Fruit fly (Drosophila melanogaster) whole organism, embryonic: ENCODE results near the gene Pka-C3.

ENCODE experiments used
- Bgb ChIP-seq: fragments of 200-800 bp; sonication (Bioruptor generic); IDR thresholded peaks from 2 replicates; pipeline ENCODE4 v1.3.6; 2022; ENCODE audit warnings: missing biosample characterization, missing genetic modification characterization; ENCODE audit not compliant: partially characterized antibody
- CG10274 ChIP-seq: fragments of 200-800 bp; sonication (Bioruptor generic); optimal IDR thresholded peaks from 3 replicates; lab custom pipeline; 2017; ENCODE audit warnings: missing biosample characterization, mild to moderate bottlenecking, missing genetic modification characterization
- CG13775 ChIP-seq: fragments of 200-800 bp; sonication (Bioruptor generic); optimal IDR thresholded peaks from 3 replicates; lab custom pipeline; 2017; ENCODE audit warnings: missing biosample characterization, mild to moderate bottlenecking, missing genetic modification characterization
- CG15073 ChIP-seq: fragments of 200-800 bp; sonication (Bioruptor generic); optimal IDR thresholded peaks from 2 replicates; lab custom pipeline; 2016; ENCODE audit warnings: missing biosample characterization, missing genetic modification characterization
- CG15514 ChIP-seq: fragments of 200-800 bp; sonication (Bioruptor generic); optimal IDR thresholded peaks from 3 replicates; lab custom pipeline; 2017; ENCODE audit warnings: missing biosample characterization, missing genetic modification characterization, mild to moderate bottlenecking, moderate library complexity, missing genetic modification reagents
- CG17612 ChIP-seq: fragments of 200-800 bp; sonication (Bioruptor generic); IDR thresholded peaks from 2 replicates; pipeline ENCODE4 v1.3.6; 2022; ENCODE audit warnings: missing biosample characterization, missing genetic modification characterization
- CG18011 ChIP-seq: fragments of 200-800 bp; sonication (Bioruptor generic); optimal IDR thresholded peaks from 2 replicates; lab custom pipeline; 2017; ENCODE audit warnings: missing biosample characterization, missing genetic modification characterization, mild to moderate bottlenecking, moderate library complexity, missing genotype
- CG2678 ChIP-seq: fragments of 200-800 bp; sonication (Bioruptor generic); optimal IDR thresholded peaks from 3 replicates; lab custom pipeline; 2019; ENCODE audit warnings: missing biosample characterization, mild to moderate bottlenecking, missing genetic modification characterization, moderate library complexity
- CG30403 ChIP-seq: fragments of 200-800 bp; sonication (Bioruptor generic); optimal IDR thresholded peaks from 3 replicates; lab custom pipeline; 2016; ENCODE audit warnings: missing biosample characterization, missing genetic modification characterization
- CG32532 ChIP-seq: fragments of 200-800 bp; sonication (Bioruptor generic); IDR thresholded peaks from 2 replicates; pipeline ENCODE4 v1.3.6; 2022; ENCODE audit warnings: missing biosample characterization, missing genetic modification characterization
- CG32767 ChIP-seq: fragments of 200-800 bp; sonication (Bioruptor generic); IDR thresholded peaks from 2 replicates; pipeline ENCODE4 v1.3.6; 2022; ENCODE audit warnings: missing biosample characterization, missing genetic modification characterization
- CG43689 ChIP-seq: fragments of 200-800 bp; sonication (Bioruptor generic); IDR thresholded peaks from 2 replicates; pipeline ENCODE4 v1.3.6; 2022; ENCODE audit warnings: missing biosample characterization, missing genetic modification characterization
- CG6175 ChIP-seq: fragments of 200-800 bp; sonication (Bioruptor generic); IDR thresholded peaks from 3 replicates; pipeline ENCODE4 v1.3.6; 2022; ENCODE audit warnings: missing biosample characterization, missing genetic modification characterization
- CG6854 ChIP-seq: fragments of 200-800 bp; sonication (Bioruptor generic); optimal IDR thresholded peaks from 3 replicates; lab custom pipeline; 2017; ENCODE audit warnings: missing biosample characterization, mild to moderate bottlenecking, missing genetic modification characterization
- CG8388 ChIP-seq: fragments of 200-800 bp; sonication (Bioruptor generic); optimal IDR thresholded peaks from 2 replicates; lab custom pipeline; 2019; ENCODE audit warnings: missing biosample characterization, mild to moderate bottlenecking, missing genetic modification characterization, moderate library complexity
- CTCF ChIP-seq: fragments of 200-800 bp; sonication (Bioruptor generic); optimal IDR thresholded peaks from 2 replicates; lab custom pipeline; 2017; ENCODE audit warnings: missing biosample characterization, mild to moderate bottlenecking, missing genetic modification characterization, moderate library complexity
- CkIIα-i1 ChIP-seq: fragments of 200-800 bp; sonication (Bioruptor generic); IDR thresholded peaks from 2 replicates; pipeline ENCODE4 v1.3.6; 2022; ENCODE audit warnings: missing biosample characterization, missing genetic modification characterization
- Deaf1 ChIP-seq: fragments of 200-800 bp; optimal IDR thresholded peaks from 3 replicates; lab custom pipeline; 2019; ENCODE audit warnings: missing biosample characterization, mild to moderate bottlenecking, missing genetic modification characterization, moderate library complexity
- Dek ChIP-seq: fragments of 200-800 bp; sonication (Bioruptor generic); optimal IDR thresholded peaks from 3 replicates; lab custom pipeline; 2019; ENCODE audit warnings: missing biosample characterization, mild to moderate bottlenecking, missing genetic modification characterization, moderate library complexity
- E2f1 ChIP-seq: fragments of 200-800 bp; sonication (Bioruptor generic); IDR thresholded peaks from 2 replicates; pipeline ENCODE4 v1.3.6; 2022; ENCODE audit warnings: missing biosample characterization, missing genetic modification characterization
- H2.0 ChIP-seq: fragments of 200-800 bp; sonication (Bioruptor generic); IDR thresholded peaks from 2 replicates; pipeline ENCODE4 v1.3.6; 2022; ENCODE audit warnings: missing biosample characterization, missing genetic modification characterization
- Med ChIP-seq: fragments of 200-800 bp; sonication (Bioruptor generic); peaks from one replicate; lab custom pipeline; 2016; ENCODE audit warnings: missing biosample characterization, missing genetic modification characterization, mild to moderate bottlenecking, inconsistent platforms, moderate library complexity
- Meics ChIP-seq: fragments of 200-800 bp; sonication (Bioruptor generic); optimal IDR thresholded peaks from 2 replicates; lab custom pipeline; 2017; ENCODE audit warnings: missing biosample characterization, mild to moderate bottlenecking, missing genetic modification characterization
- Oaz ChIP-seq: fragments of 200-800 bp; sonication (Bioruptor generic); IDR thresholded peaks from 2 replicates; pipeline ENCODE4 v1.3.6; 2022; ENCODE audit warnings: missing biosample characterization, missing genetic modification characterization
- PHDP ChIP-seq: fragments of 200-800 bp; sonication (Bioruptor generic); optimal IDR thresholded peaks from 3 replicates; lab custom pipeline; 2018; ENCODE audit warnings: missing biosample characterization, mild to moderate bottlenecking, missing genetic modification characterization, moderate library complexity
- Pdp1 ChIP-seq, 2 experiments: fragments of 200-800 bp; sonication (Bioruptor generic); optimal IDR thresholded peaks; 3 replicates each; lab custom pipeline; 2016; ENCODE audit warnings: missing biosample characterization in 2 of 2, missing genetic modification characterization in 2 of 2, mild to moderate bottlenecking in 1 of 2, moderate library complexity in 1 of 2
- Ptx1 ChIP-seq: fragments of 200-800 bp; sonication (Bioruptor generic); IDR thresholded peaks from 2 replicates; pipeline ENCODE4 v1.3.6; 2022; ENCODE audit warnings: missing biosample characterization, missing genetic modification characterization
- Tbp ChIP-seq: fragments of >200 bp; optimal IDR thresholded peaks from 2 replicates; lab custom pipeline; 2018; ENCODE audit warnings: missing biosample characterization, missing genetic modification characterization
- al ChIP-seq: fragments of 200-800 bp; sonication (Bioruptor generic); IDR thresholded peaks from 2 replicates; pipeline ENCODE4 v1.3.6; 2022; ENCODE audit warnings: missing biosample characterization, missing genetic modification characterization
- ash1 ChIP-seq: fragments of 200-800 bp; sonication (Bioruptor generic); optimal IDR thresholded peaks from 2 replicates; lab custom pipeline; 2018; ENCODE audit warnings: missing biosample characterization, mild to moderate bottlenecking, missing genetic modification characterization
- cg ChIP-seq: fragments of 200-800 bp; sonication (Bioruptor generic); optimal IDR thresholded peaks from 3 replicates; lab custom pipeline; 2019; ENCODE audit warnings: missing biosample characterization, mild to moderate bottlenecking, missing genetic modification characterization, moderate library complexity
- disco-r ChIP-seq: fragments of 200-800 bp; sonication (Bioruptor generic); optimal IDR thresholded peaks from 2 replicates; lab custom pipeline; 2016; ENCODE audit warnings: missing biosample characterization, missing genetic modification characterization
- dysf ChIP-seq: fragments of 200-800 bp; sonication (Bioruptor generic); IDR thresholded peaks from 3 replicates; pipeline ENCODE4 v1.3.6; 2022; ENCODE audit warnings: missing biosample characterization, missing genetic modification characterization
- eve ChIP-seq, 2 experiments: fragments of >200 bp; optimal IDR thresholded peaks; 2 replicates each; lab custom pipeline; 2017; ENCODE audit warnings: missing biosample characterization in 2 of 2, missing genetic modification characterization in 2 of 2
- exex ChIP-seq: fragments of 200-800 bp; sonication (Bioruptor generic); optimal IDR thresholded peaks from 4 replicates; lab custom pipeline; 2018; ENCODE audit warnings: missing biosample characterization, mild to moderate bottlenecking, missing genetic modification characterization, moderate library complexity
- ftz-f1 ChIP-seq: fragments of 200-800 bp; sonication (Bioruptor generic); optimal IDR thresholded peaks from 2 replicates; lab custom pipeline; 2016; ENCODE audit warnings: missing biosample characterization, missing genetic modification characterization
- hbn ChIP-seq: fragments of 200-800 bp; sonication (Bioruptor generic); IDR thresholded peaks from 2 replicates; pipeline ENCODE4 v1.3.6; 2022; ENCODE audit warnings: missing biosample characterization, missing genetic modification characterization; ENCODE audit not compliant: partially characterized antibody
- lab ChIP-seq: fragments of 200-800 bp; sonication (Bioruptor generic); optimal IDR thresholded peaks from 3 replicates; lab custom pipeline; 2017; ENCODE audit warnings: missing biosample characterization, missing genetic modification characterization, mild to moderate bottlenecking, moderate library complexity, missing genetic modification reagents
- mam ChIP-seq: fragments of 200-800 bp; sonication (Bioruptor generic); optimal IDR thresholded peaks from 3 replicates; lab custom pipeline; 2016; ENCODE audit warnings: missing biosample characterization, missing genetic modification characterization
- mirr ChIP-seq: fragments of 200-800 bp; sonication (Bioruptor generic); optimal IDR thresholded peaks from 3 replicates; lab custom pipeline; 2018; ENCODE audit warnings: missing biosample characterization, mild to moderate bottlenecking, missing genetic modification characterization
- otp ChIP-seq: fragments of 200-800 bp; sonication (Bioruptor generic); IDR thresholded peaks from 3 replicates; pipeline ENCODE4, ENCODE4 v1.3.6; 2022; ENCODE audit warnings: missing biosample characterization, missing genetic modification characterization
- pan ChIP-seq, 4 experiments: fragments of >200 bp in 3 of 4; fragments of 200-800 bp in 1 of 4; sonication (Bioruptor generic) in 1 of 4; optimal IDR thresholded peaks in 3 of 4; IDR thresholded peaks in 1 of 4; 2 replicates each; pipeline versions ENCODE4 v1.3.6 to Lab custom; 2017 to 2022; ENCODE audit warnings: missing biosample characterization in 2 of 4, missing genetic modification characterization in 2 of 4, mixed read lengths in 1 of 4
- prd ChIP-seq, 3 experiments: fragments of >200 bp in 2 of 3; fragments of 200-800 bp in 1 of 3; sonication (Bioruptor generic) in 1 of 3; optimal IDR thresholded peaks in 2 of 3; IDR thresholded peaks in 1 of 3; 2 replicates in 2 of 3; 3 replicates in 1 of 3; pipeline versions ENCODE4 v1.3.6 to Lab custom; 2017 to 2022; ENCODE audit warnings: missing biosample characterization in 1 of 3, missing genetic modification characterization in 1 of 3
- salm ChIP-seq: fragments of 200-800 bp; sonication (Bioruptor generic); optimal IDR thresholded peaks from 2 replicates; lab custom pipeline; 2018; ENCODE audit warnings: missing biosample characterization, mild to moderate bottlenecking, missing genetic modification characterization
- sc ChIP-seq, 3 experiments: fragments of >200 bp in 2 of 3; fragments of 200-800 bp in 1 of 3; sonication (Bioruptor generic) in 1 of 3; optimal IDR thresholded peaks; 2 replicates in 2 of 3; 3 replicates in 1 of 3; lab custom pipeline; 2017; ENCODE audit warnings: mild to moderate bottlenecking in 1 of 3, missing biosample characterization in 1 of 3, missing genetic modification characterization in 1 of 3, missing genetic modification reagents in 1 of 3
- slbo ChIP-seq: fragments of 200-800 bp; sonication (Bioruptor generic); IDR thresholded peaks from 2 replicates; pipeline ENCODE4 v1.3.6; 2022; ENCODE audit warnings: missing biosample characterization, missing genetic modification characterization
- slou ChIP-seq: fragments of 200-800 bp; sonication (Bioruptor generic); optimal IDR thresholded peaks from 3 replicates; lab custom pipeline; 2016; ENCODE audit warnings: missing biosample characterization, missing genetic modification characterization
- sna ChIP-seq: fragments of 200-800 bp; sonication (Bioruptor generic); IDR thresholded peaks from 2 replicates; pipeline ENCODE4 v1.3.6; 2022; ENCODE audit warnings: missing biosample characterization, missing genetic modification characterization; ENCODE audit not compliant: partially characterized antibody
- stc ChIP-seq: fragments of 200-800 bp; sonication (Bioruptor generic); IDR thresholded peaks from 2 replicates; pipeline ENCODE4 v1.3.6; 2022; ENCODE audit warnings: missing biosample characterization, missing genetic modification characterization
- vvl ChIP-seq: fragments of 200-800 bp; sonication (Bioruptor generic); IDR thresholded peaks from 2 replicates; pipeline ENCODE4 v1.3.6; 2022; ENCODE audit warnings: missing biosample characterization, missing genetic modification characterization
- zfh2 ChIP-seq: fragments of 200-800 bp; sonication (Bioruptor generic); optimal IDR thresholded peaks from 2 replicates; lab custom pipeline; 2016; ENCODE audit warnings: missing biosample characterization, missing genetic modification characterization

The Pka-C3 gene

dm6 chr3L:15976758-15977157 is 22.2 kb upstream of the Pka-C3 start, which contains the start of gene CG17029 (continued):
- TF ChIP-seq Deaf1 (tag; lab: Kevin White, UChicago): peak; percentile 17
- TF ChIP-seq Pdp1 (GFP tag; optimal IDR thresholded peaks at IDR 0.05; lab: Kevin White, UChicago): peak in 1 of 2 experiments; percentile 42
- no peak for TF ChIP-seq CkIIα-i1 (GFP tag; lab: Robert Waterston, UW)
- TF ChIP-seq cg (GFP tag; lab: Kevin White, UChicago): no peak
- TF ChIP-seq PHDP (tag; lab: Kevin White, UChicago): no peak
- TF ChIP-seq ash1 (GFP tag; lab: Kevin White, UChicago): no peak
- no peak for TF ChIP-seq exex
- no peak for TF ChIP-seq Med (GFP tag; lab: Kevin White, UChicago)
- TF ChIP-seq Meics (GFP tag; lab: Kevin White, UChicago): peak; percentile 6
- no peak for TF ChIP-seq slou
- TF ChIP-seq CG8388 (GFP tag; lab: Kevin White, UChicago): no peak
- TF ChIP-seq dysf (GFP tag; lab: Robert Waterston, UW): no peak
- TF ChIP-seq hbn (GFP tag; lab: Robert Waterston, UW): no peak
- TF ChIP-seq CG6175 (GFP tag; lab: Robert Waterston, UW): no peak
- TF ChIP-seq CG15073 (GFP tag; lab: Kevin White, UChicago): no peak
- 0 out of 2 replicates have a peak, but pooled peaks have one; percentile 14 for TF ChIP-seq vvl (GFP tag; lab: Robert Waterston, UW)
- no peak for TF ChIP-seq CTCF
- no peak for TF ChIP-seq mirr (GFP tag; lab: Kevin White, UChicago)
- no peak for TF ChIP-seq E2f1
- TF ChIP-seq ftz-f1: peak; percentile 55
- no peak for TF ChIP-seq salm (tag; lab: Kevin White, UChicago)
- no peak for TF ChIP-seq stc
- no peak for TF ChIP-seq zfh2 (GFP tag; lab: Kevin White, UChicago)
- TF ChIP-seq prd (optimal IDR thresholded peaks at IDR 0.05; lab: Kevin White, UChicago): no peak
- TF ChIP-seq prd (GFP tag; IDR thresholded peaks at IDR 0.05; lab: Robert Waterston, UW): no peak
- TF ChIP-seq CG32767 (GFP tag; lab: Robert Waterston, UW): no peak
- TF ChIP-seq Bgb (GFP tag; lab: Robert Waterston, UW): no peak
- TF ChIP-seq Dek (tag; lab: Kevin White, UChicago): no peak
- no peak for TF ChIP-seq CG18011 (GFP tag; lab: Kevin White, UChicago)
- no peak for TF ChIP-seq pan (optimal IDR thresholded peaks at IDR 0.05; lab: Kevin White, UChicago)
- TF ChIP-seq pan (GFP tag; optimal IDR thresholded peaks at IDR 0.05 in 1 of 2, IDR thresholded peaks at IDR 0.05 in 1 of 2): no peak
- peak; percentile 44 for TF ChIP-seq CG6854 (GFP tag; lab: Kevin White, UChicago)
- TF ChIP-seq CG2678: peak; percentile 54
- TF ChIP-seq disco-r (GFP tag; lab: Kevin White, UChicago): no peak
- TF ChIP-seq slbo (GFP tag; lab: Robert Waterston, UW): no peak
- TF ChIP-seq CG43689 (GFP tag; lab: Robert Waterston, UW): no peak
- no peak for TF ChIP-seq mam
- TF ChIP-seq CG30403 (GFP tag; lab: Kevin White, UChicago): no peak
- no peak for TF ChIP-seq CG13775 (GFP tag; lab: Kevin White, UChicago)
- no peak for TF ChIP-seq Ptx1 (GFP tag; lab: Robert Waterston, UW)
- TF ChIP-seq lab: no peak
- no peak for TF ChIP-seq otp (GFP tag; lab: Robert Waterston, UW)
- peak; percentile 24 for TF ChIP-seq CG15514 (GFP tag; lab: Kevin White, UChicago)
- TF ChIP-seq al (GFP tag; lab: Robert Waterston, UW): no peak
- TF ChIP-seq Oaz (GFP tag; lab: Robert Waterston, UW): no peak
- TF ChIP-seq sna: no peak
- TF ChIP-seq eve (GFP tag; optimal IDR thresholded peaks at IDR 0.05; lab: Kevin White, UChicago): no peak
- TF ChIP-seq H2.0: no peak
- peak; percentile 35; the same call in 1 of the 2 replicates for TF ChIP-seq CG32532 (GFP tag; lab: Robert Waterston, UW)
- TF ChIP-seq CG17612: no peak
- TF ChIP-seq CG10274 (GFP tag; lab: Kevin White, UChicago): no peak
- no peak for TF ChIP-seq Tbp (GFP tag; lab: Kevin White, UChicago)
- no peak for TF ChIP-seq sc (optimal IDR thresholded peaks at IDR 0.05; lab: Kevin White, UChicago)
- no peak for TF ChIP-seq sc (GFP tag; optimal IDR thresholded peaks at IDR 0.05; lab: Kevin White, UChicago)
